Fruit fly (Drosophila melanogaster) whole organism, embryonic: ENCODE measurements around the gene RpL7.

Experiments
- Adf1 ChIP-seq: fragments of 200-800 bp; sonication (Bioruptor generic); IDR thresholded peaks from 2 replicates; pipeline ENCODE4 v1.3.6; 2022; ENCODE audit warnings: missing biosample characterization, missing genetic modification characterization
- BEAF-32 ChIP-seq: fragments of 200-800 bp; sonication (Bioruptor generic); optimal IDR thresholded peaks from 3 replicates; lab custom pipeline; 2017; ENCODE audit warnings: missing biosample characterization, missing genetic modification characterization, mild to moderate bottlenecking, moderate library complexity, missing genetic modification reagents
- CG10543 ChIP-seq: fragments of 200-800 bp; sonication (Bioruptor generic); optimal IDR thresholded peaks from 3 replicates; lab custom pipeline; 2017; ENCODE audit warnings: missing biosample characterization, mild to moderate bottlenecking, missing genetic modification characterization, moderate library complexity
- CG10959 ChIP-seq: fragments of 200-800 bp; sonication (Bioruptor generic); IDR thresholded peaks from 2 replicates; pipeline ENCODE4 v1.3.6; 2022; ENCODE audit warnings: missing biosample characterization, missing genetic modification characterization
- CG11093 ChIP-seq: fragments of 200-800 bp; sonication (Bioruptor generic); IDR thresholded peaks from 3 replicates; pipeline ENCODE4 v1.3.6; 2022; ENCODE audit warnings: missing biosample characterization, missing genetic modification characterization
- CG17328 ChIP-seq: fragments of 200-800 bp; sonication (Bioruptor generic); IDR thresholded peaks from 2 replicates; pipeline ENCODE4 v1.3.6; 2022; ENCODE audit warnings: missing biosample characterization, missing genetic modification characterization
- CG17568 ChIP-seq: fragments of 200-800 bp; sonication (Bioruptor generic); optimal IDR thresholded peaks from 2 replicates; lab custom pipeline; 2018; ENCODE audit warnings: missing biosample characterization, mild to moderate bottlenecking, missing genetic modification characterization, moderate library complexity
- CG17829 ChIP-seq: fragments of 200-800 bp; optimal IDR thresholded peaks from 2 replicates; lab custom pipeline; 2019; ENCODE audit warnings: missing biosample characterization, mild to moderate bottlenecking, missing genetic modification characterization, moderate library complexity
- CG2116 ChIP-seq: fragments of 200-800 bp; sonication (Bioruptor generic); optimal IDR thresholded peaks from 3 replicates; lab custom pipeline; 2018; ENCODE audit warnings: missing biosample characterization, mild to moderate bottlenecking, missing genetic modification characterization
- CG31224 ChIP-seq: fragments of 200-800 bp; sonication (Bioruptor generic); IDR thresholded peaks from 2 replicates; pipeline ENCODE4 v1.3.6; 2022; ENCODE audit warnings: missing biosample characterization, missing genetic modification characterization
- CG31388 ChIP-seq: fragments of 200-800 bp; sonication (Bioruptor generic); optimal IDR thresholded peaks from 2 replicates; lab custom pipeline; 2016; ENCODE audit warnings: missing biosample characterization, missing genetic modification characterization
- CG4360 ChIP-seq: fragments of 200-800 bp; sonication (Bioruptor generic); IDR thresholded peaks from 2 replicates; pipeline ENCODE4 v1.3.6; 2022; ENCODE audit warnings: missing biosample characterization, missing genetic modification characterization
- CG4707 ChIP-seq: fragments of 200-800 bp; sonication (Bioruptor generic); optimal IDR thresholded peaks from 2 replicates; lab custom pipeline; 2018; ENCODE audit warnings: missing biosample characterization, mild to moderate bottlenecking, missing genetic modification characterization, moderate library complexity
- CG6683 ChIP-seq: fragments of 200-800 bp; sonication (Bioruptor generic); optimal IDR thresholded peaks from 2 replicates; lab custom pipeline; 2017; ENCODE audit warnings: missing biosample characterization, mild to moderate bottlenecking, missing genetic modification characterization, missing genetic modification reagents
- CG6689 ChIP-seq: fragments of 200-800 bp; sonication (Bioruptor generic); IDR thresholded peaks from 2 replicates; pipeline ENCODE4 v1.3.6; 2022; ENCODE audit warnings: missing biosample characterization, missing genetic modification characterization
- CG8765 ChIP-seq: fragments of 200-800 bp; sonication (Bioruptor generic); IDR thresholded peaks from 2 replicates; pipeline ENCODE4 v1.3.6; 2022; ENCODE audit warnings: missing biosample characterization, missing genetic modification characterization
- CG9876 ChIP-seq: fragments of 200-800 bp; sonication (Bioruptor generic); optimal IDR thresholded peaks from 2 replicates; lab custom pipeline; 2016; ENCODE audit warnings: missing biosample characterization, missing genetic modification characterization
- CG9932 ChIP-seq: fragments of 200-800 bp; sonication (Bioruptor generic); IDR thresholded peaks from 2 replicates; pipeline ENCODE4 v1.3.6; 2022; ENCODE audit warnings: missing biosample characterization, missing genetic modification characterization
- Camta ChIP-seq: fragments of 200-800 bp; sonication (Bioruptor generic); optimal IDR thresholded peaks from 2 replicates; lab custom pipeline; 2016; ENCODE audit warnings: missing biosample characterization, missing genetic modification characterization
- CoRest ChIP-seq: fragments of 200-800 bp; sonication (Bioruptor generic); optimal IDR thresholded peaks from 3 replicates; lab custom pipeline; 2018; ENCODE audit warnings: missing biosample characterization, mild to moderate bottlenecking, missing genetic modification characterization, moderate library complexity
- Dp ChIP-seq: fragments of 200-800 bp; sonication (Bioruptor generic); optimal IDR thresholded peaks from 2 replicates; lab custom pipeline; 2018; ENCODE audit warnings: missing biosample characterization, mild to moderate bottlenecking, missing genetic modification characterization, moderate library complexity
- Dref ChIP-seq: fragments of 200-800 bp; sonication (Bioruptor generic); IDR thresholded peaks from 2 replicates; pipeline ENCODE4 v1.3.6; 2022; ENCODE audit warnings: missing biosample characterization, missing genetic modification characterization
- Elba2 ChIP-seq: fragments of 200-800 bp; sonication (Bioruptor generic); optimal IDR thresholded peaks from 3 replicates; lab custom pipeline; 2016; ENCODE audit warnings: missing biosample characterization, missing genetic modification characterization
- H15 ChIP-seq: fragments of 200-800 bp; sonication (Bioruptor generic); IDR thresholded peaks from 3 replicates; pipeline ENCODE4 v1.3.6; 2022; ENCODE audit warnings: missing biosample characterization, missing genetic modification characterization
- HmgZ ChIP-seq: fragments of 200-800 bp; sonication (Bioruptor generic); optimal IDR thresholded peaks from 2 replicates; lab custom pipeline; 2018; ENCODE audit warnings: missing biosample characterization, mild to moderate bottlenecking, missing genetic modification characterization
- Meics ChIP-seq: fragments of 200-800 bp; sonication (Bioruptor generic); optimal IDR thresholded peaks from 2 replicates; lab custom pipeline; 2017; ENCODE audit warnings: missing biosample characterization, mild to moderate bottlenecking, missing genetic modification characterization
- NFAT ChIP-seq: fragments of 200-800 bp; sonication (Bioruptor generic); IDR thresholded peaks from 2 replicates; pipeline ENCODE4 v1.3.6; 2022; ENCODE audit warnings: missing biosample characterization, missing genetic modification characterization
- NfI ChIP-seq: fragments of 200-800 bp; sonication (Bioruptor generic); optimal IDR thresholded peaks from 3 replicates; lab custom pipeline; 2018; ENCODE audit warnings: missing biosample characterization, mild to moderate bottlenecking, missing genetic modification characterization, moderate library complexity
- Oaz ChIP-seq: fragments of 200-800 bp; sonication (Bioruptor generic); IDR thresholded peaks from 2 replicates; pipeline ENCODE4 v1.3.6; 2022; ENCODE audit warnings: missing biosample characterization, missing genetic modification characterization
- Rfx ChIP-seq: fragments of 200-800 bp; sonication (Bioruptor generic); IDR thresholded peaks from 2 replicates; pipeline ENCODE4 v1.3.6; 2022; ENCODE audit warnings: missing biosample characterization, missing genetic modification characterization
- Sox100B ChIP-seq: fragments of 200-800 bp; sonication (Bioruptor generic); optimal IDR thresholded peaks from 3 replicates; lab custom pipeline; 2018; ENCODE audit warnings: missing biosample characterization, mild to moderate bottlenecking, missing genetic modification characterization
- Sry-β ChIP-seq: fragments of 200-800 bp; sonication (Bioruptor generic); optimal IDR thresholded peaks from 2 replicates; lab custom pipeline; 2018; ENCODE audit warnings: missing biosample characterization, mild to moderate bottlenecking, missing genetic modification characterization, moderate library complexity
- Sry-δ ChIP-seq: fragments of 200-800 bp; sonication (Bioruptor generic); optimal IDR thresholded peaks from 2 replicates; lab custom pipeline; 2016; ENCODE audit warnings: missing biosample characterization, missing genetic modification characterization
- TFAM ChIP-seq: fragments of 200-800 bp; sonication (Bioruptor generic); optimal IDR thresholded peaks from 2 replicates; lab custom pipeline; 2017; ENCODE audit warnings: missing biosample characterization, missing genetic modification characterization, inconsistent platforms
- ap ChIP-seq: fragments of 200-800 bp; sonication (Bioruptor generic); IDR thresholded peaks from 2 replicates; pipeline ENCODE4 v1.3.6; 2022; ENCODE audit warnings: missing biosample characterization, missing genetic modification characterization
- bowl ChIP-seq: fragments of 200-800 bp; sonication (Bioruptor generic); IDR thresholded peaks from 2 replicates; pipeline ENCODE4 v1.3.6; 2022; ENCODE audit warnings: missing biosample characterization, missing genetic modification characterization
- btn ChIP-seq: fragments of 200-800 bp; sonication (Bioruptor generic); optimal IDR thresholded peaks from 2 replicates; lab custom pipeline; 2016; ENCODE audit warnings: missing biosample characterization, missing genetic modification characterization
- cad ChIP-seq: fragments of >200 bp; optimal IDR thresholded peaks from 2 replicates; lab custom pipeline; 2017; ENCODE audit warnings: missing biosample characterization, missing genetic modification characterization
- dpn ChIP-seq, 2 experiments: fragments of 200-800 bp; sonication (Bioruptor generic); optimal IDR thresholded peaks; 3 replicates each; lab custom pipeline; 2016; ENCODE audit warnings: missing biosample characterization in 2 of 2, missing genetic modification characterization in 2 of 2
- jigr1 ChIP-seq: fragments of 200-800 bp; sonication (Bioruptor generic); IDR thresholded peaks from 3 replicates; pipeline ENCODE4 v1.3.6; 2022; ENCODE audit warnings: missing biosample characterization, missing genetic modification characterization
- kni ChIP-seq: fragments of 200-800 bp; sonication (Bioruptor generic); optimal IDR thresholded peaks from 3 replicates; lab custom pipeline; 2017; ENCODE audit warnings: mild to moderate bottlenecking, missing biosample characterization, missing genetic modification reagents, missing genetic modification characterization
- mirr ChIP-seq: fragments of 200-800 bp; sonication (Bioruptor generic); optimal IDR thresholded peaks from 3 replicates; lab custom pipeline; 2018; ENCODE audit warnings: missing biosample characterization, mild to moderate bottlenecking, missing genetic modification characterization
- onecut ChIP-seq: fragments of 200-800 bp; sonication (Bioruptor generic); IDR thresholded peaks from 2 replicates; pipeline ENCODE4 v1.3.6; 2022; ENCODE audit warnings: missing biosample characterization, missing genetic modification characterization
- org-1 ChIP-seq: fragments of 200-800 bp; sonication (Bioruptor generic); optimal IDR thresholded peaks from 2 replicates; lab custom pipeline; 2017; ENCODE audit warnings: missing biosample characterization, missing genetic modification characterization
- pum ChIP-seq: fragments of 200-800 bp; sonication (Bioruptor generic); optimal IDR thresholded peaks from 2 replicates; lab custom pipeline; 2016; ENCODE audit warnings: missing biosample characterization, missing genetic modification characterization
- rib ChIP-seq: fragments of 200-800 bp; sonication (Bioruptor generic); IDR thresholded peaks from 2 replicates; pipeline ENCODE4 v1.3.6; 2022; ENCODE audit warnings: missing biosample characterization, missing genetic modification characterization
- sc ChIP-seq, 3 experiments: fragments of >200 bp in 2 of 3; fragments of 200-800 bp in 1 of 3; sonication (Bioruptor generic) in 1 of 3; optimal IDR thresholded peaks; 2 replicates in 2 of 3; 3 replicates in 1 of 3; lab custom pipeline; 2017; ENCODE audit warnings: mild to moderate bottlenecking in 1 of 3, missing biosample characterization in 1 of 3, missing genetic modification characterization in 1 of 3, missing genetic modification reagents in 1 of 3
- so ChIP-seq: fragments of 200-800 bp; sonication (Bioruptor generic); IDR thresholded peaks from 3 replicates; pipeline ENCODE4 v1.3.6; 2022; ENCODE audit warnings: missing biosample characterization, missing genetic modification characterization
- sob ChIP-seq: fragments of 200-800 bp; sonication (Bioruptor generic); IDR thresholded peaks from 2 replicates; pipeline ENCODE4 v1.3.6; 2022; ENCODE audit warnings: missing biosample characterization, missing genetic modification characterization
- tio ChIP-seq: fragments of 200-800 bp; sonication (Bioruptor generic); optimal IDR thresholded peaks from 2 replicates; lab custom pipeline; 2017; ENCODE audit warnings: missing biosample characterization, missing genetic modification characterization, inconsistent platforms
- toy ChIP-seq: fragments of 200-800 bp; sonication (Bioruptor generic); IDR thresholded peaks from 2 replicates; pipeline ENCODE4 v1.3.6; 2022; ENCODE audit warnings: missing biosample characterization, missing genetic modification characterization
- trh ChIP-seq: fragments of 200-800 bp; sonication (Bioruptor generic); optimal IDR thresholded peaks from 2 replicates; lab custom pipeline; 2016; ENCODE audit warnings: missing biosample characterization, missing genetic modification characterization
- twi ChIP-seq: fragments of 200-800 bp; optimal IDR thresholded peaks from 2 replicates; lab custom pipeline; 2019; ENCODE audit warnings: missing biosample characterization, mild to moderate bottlenecking, missing genetic modification characterization, moderate library complexity

The RpL7 gene

dm6 chr2L:10250441-10250847 is 49.6 kb downstream of the RpL7 start, which contains the start of the genes bsk and CG31717 (continued):
- TF ChIP-seq Meics (no peak), CG6683 (GFP tag; lab: Kevin White, UChicago) (no peak), CG17568 (GFP tag; lab: Kevin White, UChicago) (no peak), Sry-δ (peak; percentile 87), CG17829 (tag; lab: Kevin White, UChicago) (peak; percentile 38), CoRest (tag; lab: Kevin White, UChicago) (no peak), CG17328 (GFP tag; lab: Robert Waterston, UW) (no peak), mirr (GFP tag; lab: Kevin White, UChicago) (no peak), Sox100B (GFP tag; lab: Kevin White, UChicago) (no peak), H15 (GFP tag; lab: Robert Waterston, UW) (no peak), sc (optimal IDR thresholded peaks at IDR 0.05; lab: Kevin White, UChicago) (no peak), sc (GFP tag; optimal IDR thresholded peaks at IDR 0.05; lab: Kevin White, UChicago) (no peak), so (GFP tag; lab: Robert Waterston, UW) (no peak), Elba2 (GFP tag; lab: Kevin White, UChicago) (peak; percentile 83), NFAT (GFP tag; lab: Robert Waterston, UW) (no peak), Sry-β (no peak), CG10959 (GFP tag; lab: Robert Waterston, UW) (no peak), btn (GFP tag; lab: Kevin White, UChicago) (no peak), CG2116 (GFP tag; lab: Kevin White, UChicago) (peak; percentile 78), CG31224 (GFP tag; lab: Robert Waterston, UW) (no peak), kni (GFP tag; lab: Kevin White, UChicago) (no peak), NfI (GFP tag; lab: Kevin White, UChicago) (no peak), Adf1 (GFP tag; lab: Robert Waterston, UW) (no peak), cad (GFP tag; lab: Kevin White, UChicago) (no peak), CG4360 (peak; percentile 53; the same call in 1 of the 2 replicates), TFAM (GFP tag; lab: Kevin White, UChicago) (no peak), twi (tag; lab: Kevin White, UChicago) (no peak), Camta (GFP tag; lab: Kevin White, UChicago) (no peak), CG10543 (GFP tag; lab: Kevin White, UChicago) (no peak), CG9876 (GFP tag; lab: Kevin White, UChicago) (no peak), HmgZ (tag; lab: Kevin White, UChicago) (peak; percentile 15), trh (GFP tag; lab: Kevin White, UChicago) (no peak), bowl (no peak), Rfx (GFP tag; lab: Robert Waterston, UW) (no peak), rib (GFP tag; lab: Robert Waterston, UW) (no peak), CG8765 (no peak), CG9932 (GFP tag; lab: Robert Waterston, UW) (no peak), pum (GFP tag; lab: Kevin White, UChicago) (no peak), sob (GFP tag; lab: Robert Waterston, UW) (no peak), BEAF-32 (GFP tag; lab: Kevin White, UChicago) (peak; percentile 77), onecut (GFP tag; lab: Robert Waterston, UW) (peak; percentile 31; the same call in 1 of the 2 replicates), dpn (GFP tag; optimal IDR thresholded peaks at IDR 0.05; lab: Kevin White, UChicago) (peak in 1 of 2 experiments; percentile 12), CG4707 (no peak), CG11093 (GFP tag; lab: Robert Waterston, UW) (no peak), toy (GFP tag; lab: Robert Waterston, UW) (no peak), Dp (peak; percentile 21), jigr1 (GFP tag; lab: Robert Waterston, UW) (no peak), Oaz (GFP tag; lab: Robert Waterston, UW) (no peak), Dref (GFP tag; lab: Robert Waterston, UW) (peak; percentile 71), tio (GFP tag; lab: Kevin White, UChicago) (no peak), ap (GFP tag; lab: Robert Waterston, UW) (no peak), org-1 (GFP tag; lab: Kevin White, UChicago) (no peak), CG31388 (GFP tag; lab: Kevin White, UChicago) (no peak), CG6689 (GFP tag; lab: Robert Waterston, UW) (no peak)
